Worm (Caenorhabditis elegans) whole organism, midembryonic: Measurements from ENCODE around the gene ttr-7.

ENCODE experiments used
- T22C8.4 ChIP-seq: fragments of 200-800 bp; sonication (Bioruptor generic); IDR thresholded peaks from 2 replicates; pipeline ENCODE4 v1.3.6; 2022; ENCODE audit warnings: missing genetic modification characterization, missing compliant biosample characterization
- cog-1 ChIP-seq: sonication (generic microtip); optimal IDR thresholded peaks from 2 replicates; lab custom pipeline; 2016; ENCODE audit warnings: missing genetic modification characterization, missing compliant biosample characterization
- flt-1 ChIP-seq: fragments of 200-800 bp; sonication (Bioruptor generic); IDR thresholded peaks from 2 replicates; pipeline ENCODE4 v1.3.6; 2022; ENCODE audit warnings: missing genetic modification characterization, missing compliant biosample characterization
- klf-2 ChIP-seq: fragments of 200-800 bp; sonication (Bioruptor generic); conservative IDR thresholded peaks from 2 replicates; pipeline ENCODE4 v1.3.6; 2022; ENCODE audit warnings: missing genetic modification reagents, missing genetic modification characterization, missing compliant biosample characterization
- tab-1 ChIP-seq: fragments of 200-800 bp; sonication (Bioruptor generic); IDR thresholded peaks from 2 replicates; pipeline ENCODE4 v1.3.6; 2022; ENCODE audit warnings: missing genetic modification characterization, missing compliant biosample characterization
- ztf-29 ChIP-seq: fragments of 200-800 bp; sonication (Bioruptor generic); IDR thresholded peaks from 2 replicates; pipeline ENCODE4 v1.3.6; 2022; ENCODE audit warnings: missing genetic modification reagents, missing genetic modification characterization, missing compliant biosample characterization

- TF ChIP-seq cog-1 (tag; lab: Kevin White, UChicago) (no peak), flt-1 (GFP tag; lab: Robert Waterston, UW) (no peak), T22C8.4 (GFP tag; lab: Robert Waterston, UW) (no peak), klf-2 (no peak), ztf-29 (no peak), tab-1 (no peak)
Measured at ce11 chrIII:626091-626490, 20.3 kb downstream of the ttr-7 start.
